Fruit fly (Drosophila melanogaster): ENCODE data around the gene CG11555.

CG11555 gene

DNA sequence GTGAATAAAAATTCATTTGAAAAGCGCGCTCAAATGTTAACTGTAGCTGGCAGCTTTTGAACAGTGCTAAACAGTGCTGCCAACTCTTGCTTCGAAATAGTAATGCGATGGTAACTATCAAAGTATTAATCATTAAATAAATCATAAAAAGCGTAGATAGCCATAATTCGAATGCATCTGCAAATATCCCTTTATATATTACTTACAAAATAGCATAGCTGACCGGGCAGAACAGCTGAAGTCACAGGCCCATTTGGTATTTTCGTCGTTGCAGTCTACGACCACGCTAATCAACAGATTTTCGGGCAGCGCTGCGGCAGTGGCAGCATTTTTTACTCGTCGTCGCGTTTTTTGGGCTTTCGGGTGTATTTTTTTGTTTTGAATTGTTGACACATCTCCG is 32.0 kb downstream of the CG11555 start, which contains the start of gene Plc21C (continued):
- TF ChIP-seq mam (GFP tag; optimal IDR thresholded peaks at IDR 0.05) (peak; percentile 57), nau (GFP tag; optimal IDR thresholded peaks at IDR 0.05) (peak; percentile 5), Kr (GFP tag; optimal IDR thresholded peaks at IDR 0.05) (no peak), mld (GFP tag; IDR thresholded peaks at IDR 0.05; ENCODE audit: partially characterized antibody) (no peak), CG2116 (GFP tag; optimal IDR thresholded peaks at IDR 0.05) (peak; percentile 81), Bteb2 (GFP tag; optimal IDR thresholded peaks at IDR 0.05) (peak; percentile 32), zen (tag; optimal IDR thresholded peaks at IDR 0.05) (no peak), E2f1 (GFP tag; IDR thresholded peaks at IDR 0.05) (no peak), CG34224 (GFP tag; IDR thresholded peaks at IDR 0.05; ENCODE audit: partially characterized antibody) (no peak), ham (GFP tag; IDR thresholded peaks at IDR 0.05) (no peak), Mes4 (GFP tag; optimal IDR thresholded peaks at IDR 0.05) (no peak), CG18764 (GFP tag; optimal IDR thresholded peaks at IDR 0.05) (no peak), CG17385 (GFP tag; optimal IDR thresholded peaks at IDR 0.05) (no peak), CG4854 (GFP tag; optimal IDR thresholded peaks at IDR 0.05) (peak; percentile 71), CG6175 (GFP tag; IDR thresholded peaks at IDR 0.05) (no peak), CG6683 (GFP tag; optimal IDR thresholded peaks at IDR 0.05) (no peak), Pdp1 (GFP tag; optimal IDR thresholded peaks at IDR 0.05) (peak; percentile 50 to 67), BEAF-32 (GFP tag; optimal IDR thresholded peaks at IDR 0.05) (peak; percentile 64), klu (GFP tag; IDR thresholded peaks at IDR 0.05) (no peak), gsb (GFP tag; IDR thresholded peaks at IDR 0.05) (no peak), salm (tag; optimal IDR thresholded peaks at IDR 0.05) (peak; percentile 14), wek (GFP tag; optimal IDR thresholded peaks at IDR 0.05) (no peak), CG6272 (GFP tag; IDR thresholded peaks at IDR 0.05) (no peak), Hr39 (optimal IDR thresholded peaks at IDR 0.05) (no peak), cad (GFP tag; optimal IDR thresholded peaks at IDR 0.05) (no peak), twi (tag; optimal IDR thresholded peaks at IDR 0.05) (peak; percentile 32), CG11504 (tag; optimal IDR thresholded peaks at IDR 0.05) (peak; percentile 65), ap (GFP tag; IDR thresholded peaks at IDR 0.05) (no peak), CG12236 (GFP tag; optimal IDR thresholded peaks at IDR 0.05) (no peak), dan (GFP tag; IDR thresholded peaks at IDR 0.05) (no peak), CG10431 (GFP tag; optimal IDR thresholded peaks at IDR 0.05) (no peak), CG8765 (GFP tag; IDR thresholded peaks at IDR 0.05) (no peak), CG7839 (tag; optimal IDR thresholded peaks at IDR 0.05) (peak; percentile 41), ewg (GFP tag; optimal IDR thresholded peaks at IDR 0.05) (peak; percentile 17), CG17568 (GFP tag; optimal IDR thresholded peaks at IDR 0.05) (peak; percentile 17), ash1 (GFP tag; optimal IDR thresholded peaks at IDR 0.05) (no peak), Hr3 (GFP tag; optimal IDR thresholded peaks at IDR 0.05) (peak; percentile 71), CG13123 (GFP tag; optimal IDR thresholded peaks at IDR 0.05) (peak; percentile 14), CG17829 (tag; optimal IDR thresholded peaks at IDR 0.05) (peak; percentile 69), Meics (GFP tag; optimal IDR thresholded peaks at IDR 0.05) (peak; percentile 20), ATbp (GFP tag; optimal IDR thresholded peaks at IDR 0.05) (no peak), CG1832 (GFP tag; optimal IDR thresholded peaks at IDR 0.05) (no peak), CG14710 (tag; optimal IDR thresholded peaks at IDR 0.05) (peak; percentile 82), corto (GFP tag; optimal IDR thresholded peaks at IDR 0.05) (no peak), sim (GFP tag; IDR thresholded peaks at IDR 0.05) (no peak), CG10979 (tag; optimal IDR thresholded peaks at IDR 0.05) (peak; percentile 21), lmd (GFP tag; IDR thresholded peaks at IDR 0.05) (no peak), CG17612 (GFP tag; IDR thresholded peaks at IDR 0.05) (no peak), gro (GFP tag; optimal IDR thresholded peaks at IDR 0.05) (peak; percentile 42), Hand (GFP tag; optimal IDR thresholded peaks at IDR 0.05) (no peak), CG6765 (GFP tag; optimal IDR thresholded peaks at IDR 0.05) (no peak), ab (GFP tag; optimal IDR thresholded peaks at IDR 0.05) (no peak)
